Worm (Caenorhabditis elegans): ENCODE measurements around the gene C39H7.4.

DNA sequence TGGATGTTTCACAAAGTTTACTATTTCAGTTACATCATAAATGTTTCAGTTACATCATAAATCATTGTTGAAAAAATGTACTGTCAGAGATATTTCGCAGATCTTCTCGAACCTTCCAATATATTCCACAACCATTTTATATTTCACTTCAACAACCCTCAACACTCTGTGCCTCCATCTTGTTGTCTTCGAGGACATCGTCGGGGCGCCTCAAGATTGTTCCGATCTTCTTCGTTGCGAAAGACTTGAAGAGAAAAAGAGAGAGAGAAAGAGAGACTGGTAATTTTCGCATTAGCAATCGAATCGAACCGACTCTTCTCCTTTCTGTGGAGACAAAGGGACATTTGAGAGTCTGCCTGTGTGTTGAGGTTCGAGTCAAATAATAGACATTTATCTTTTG, 51.1 kb downstream of the C39H7.4 start:
- no peak for TF ChIP-seq ztf-29 (GFP tag; IDR thresholded peaks at IDR 0.05)
- no peak for TF ChIP-seq cog-1 (tag; optimal IDR thresholded peaks at IDR 0.05)
- TF ChIP-seq flt-1 (GFP tag; IDR thresholded peaks at IDR 0.05), result no peak
- TF ChIP-seq ztf-23 (GFP tag; IDR thresholded peaks at IDR 0.05), result no peak
- TF ChIP-seq med-1 (GFP tag; optimal IDR thresholded peaks at IDR 0.05; ENCODE audit: insufficient read depth), result no peak

All from whole organism, midembryonic.